Worm (Caenorhabditis elegans) whole organism, L1 larva: ENCODE data around the gene nfya-1.

ENCODE experiments used
- C04F5.9 ChIP-seq: sonication (generic microtip); optimal IDR thresholded peaks from 2 replicates; lab custom pipeline; 2016; ENCODE audit warnings: missing genetic modification characterization, missing compliant biosample characterization
- C16A3.4 ChIP-seq: fragments of 150-350 bp; optimal IDR thresholded peaks from 2 replicates; lab custom pipeline; 2014; ENCODE audit warnings: missing biosample characterization, missing genetic modification characterization
- C34B4.2 ChIP-seq: sonication (generic microtip); optimal IDR thresholded peaks from 2 replicates; lab custom pipeline; 2017; ENCODE audit warnings: mild to moderate bottlenecking, missing genetic modification characterization, missing compliant biosample characterization
- F16B12.6 ChIP-seq: fragments of 150-350 bp; optimal IDR thresholded peaks from 2 replicates; lab custom pipeline; 2014; ENCODE audit warnings: missing biosample characterization, missing genetic modification characterization
- Y116A8C.19 ChIP-seq: sonication (generic microtip); optimal IDR thresholded peaks from 2 replicates; lab custom pipeline; 2016; ENCODE audit warnings: missing compliant biosample characterization, missing genetic modification characterization, borderline replicate concordance
- aha-1 ChIP-seq: fragments of 150-350 bp; optimal IDR thresholded peaks from 2 replicates; lab custom pipeline; 2014; ENCODE audit warnings: missing biosample characterization, missing genetic modification characterization
- alr-1 ChIP-seq: fragments of 200-800 bp; sonication (Bioruptor generic); optimal IDR thresholded peaks from 2 replicates; lab custom pipeline; 2018; ENCODE audit warnings: borderline replicate concordance, mild to moderate bottlenecking, missing genetic modification characterization, missing compliant biosample characterization
- ceh-63 ChIP-seq: fragments of 200-800 bp; sonication (Bioruptor generic); optimal IDR thresholded peaks from 2 replicates; lab custom pipeline; 2018; ENCODE audit warnings: mild to moderate bottlenecking, missing genetic modification characterization, missing compliant biosample characterization
- ceh-8 ChIP-seq: fragments of 200-800 bp; sonication (Bioruptor generic); optimal IDR thresholded peaks from 2 replicates; lab custom pipeline; 2018; ENCODE audit warnings: mild to moderate bottlenecking, missing genetic modification characterization, moderate library complexity, missing compliant biosample characterization
- ceh-82 ChIP-seq, 3 experiments: fragments of 150-350 bp in 1 of 3; sonication (generic microtip) in 2 of 3; optimal IDR thresholded peaks; 2 replicates each; lab custom pipeline; 2014 to 2017; ENCODE audit warnings: missing biosample characterization in 3 of 3, missing genetic modification characterization in 3 of 3
- ceh-88 ChIP-seq: fragments of 200-800 bp; sonication (Bioruptor generic); IDR thresholded peaks from 2 replicates; pipeline ENCODE4 v1.3.6; 2022; ENCODE audit warnings: missing genetic modification characterization, missing compliant biosample characterization
- dpl-1 ChIP-seq, 3 experiments: fragments of 150-350 bp in 2 of 3; sonication (generic microtip) in 1 of 3; optimal IDR thresholded peaks; 2 replicates each; lab custom pipeline; 2014 to 2017; ENCODE audit warnings: missing biosample characterization in 3 of 3, missing genetic modification characterization in 3 of 3, missing genetic modification reagents in 3 of 3
- dsc-1 ChIP-seq: sonication (generic microtip); optimal IDR thresholded peaks from 2 replicates; lab custom pipeline; 2016; ENCODE audit warnings: mild to moderate bottlenecking, missing genetic modification characterization, missing compliant biosample characterization
- efl-1 ChIP-seq, 4 experiments: fragments of 150-350 bp; optimal IDR thresholded peaks in 3 of 4; peaks in 1 of 4; 1 replicate in 1 of 4; 2 replicates in 3 of 4; lab custom pipeline; 2014; ENCODE audit warnings: missing biosample characterization in 2 of 4, missing genetic modification characterization in 2 of 4, missing genetic modification reagents in 2 of 4
- efl-3 ChIP-seq: fragments of 200-800 bp; sonication (Bioruptor generic); optimal IDR thresholded peaks from 2 replicates; lab custom pipeline; 2018; ENCODE audit warnings: mild to moderate bottlenecking, missing genetic modification characterization, missing compliant biosample characterization
- egl-27 ChIP-seq, 2 experiments: fragments of 150-350 bp in 1 of 2; sonication (generic microtip); optimal IDR thresholded peaks; 3 replicates each; lab custom pipeline; 2017 to 2018; ENCODE audit warnings: missing biosample characterization in 2 of 2, missing genetic modification characterization in 2 of 2, missing genetic modification reagents in 2 of 2
- elt-2 ChIP-seq: sonication (generic microtip); optimal IDR thresholded peaks from 2 replicates; lab custom pipeline; 2016; ENCODE audit warnings: missing genetic modification characterization, mild to moderate bottlenecking, inconsistent platforms, missing compliant biosample characterization, missing genetic modification reagents
- fkh-10 ChIP-seq: sonication (generic microtip); optimal IDR thresholded peaks from 2 replicates; lab custom pipeline; 2017; ENCODE audit warnings: missing biosample characterization, missing genetic modification reagents, missing genetic modification characterization
- fkh-4 ChIP-seq: sonication (generic microtip); optimal IDR thresholded peaks from 2 replicates; lab custom pipeline; 2016; ENCODE audit warnings: missing compliant biosample characterization, missing genetic modification characterization, borderline replicate concordance
- grh-1 ChIP-seq: fragments of 200-800 bp; sonication (Bioruptor generic); IDR thresholded peaks from 2 replicates; pipeline ENCODE4 v1.3.6; 2022; ENCODE audit warnings: missing genetic modification reagents, missing genetic modification characterization, missing compliant biosample characterization
- hlh-4 ChIP-seq: sonication (generic microtip); optimal IDR thresholded peaks from 2 replicates; lab custom pipeline; 2016; ENCODE audit warnings: mild to moderate bottlenecking, missing genetic modification characterization, missing compliant biosample characterization
- hpl-2 ChIP-seq: fragments of 150-350 bp; optimal IDR thresholded peaks from 2 replicates; lab custom pipeline; 2014; ENCODE audit warnings: missing biosample characterization, missing genetic modification reagents, missing genetic modification characterization
- irx-1 ChIP-seq: sonication (generic microtip); optimal IDR thresholded peaks from 2 replicates; lab custom pipeline; 2016; ENCODE audit warnings: missing genetic modification characterization, missing compliant biosample characterization
- isw-1 ChIP-seq: fragments of 200-800 bp; sonication (Bioruptor generic); IDR thresholded peaks from 2 replicates; pipeline ENCODE4 v1.3.6; 2022; ENCODE audit warnings: missing genetic modification characterization, missing compliant biosample characterization
- lin-13 ChIP-seq: fragments of 150-350 bp; optimal IDR thresholded peaks from 2 replicates; lab custom pipeline; 2014; ENCODE audit warnings: missing biosample characterization, missing genetic modification reagents, missing genetic modification characterization
- lin-15B ChIP-seq: fragments of 150-350 bp; sonication (generic microtip); optimal IDR thresholded peaks from 3 replicates; lab custom pipeline; 2014; ENCODE audit warnings: missing biosample characterization, missing genetic modification characterization
- lin-39 ChIP-seq: fragments of 150-350 bp; optimal IDR thresholded peaks from 2 replicates; lab custom pipeline; 2014; ENCODE audit warnings: missing biosample characterization, missing genetic modification reagents, missing genetic modification characterization
- lsy-2 ChIP-seq, 2 experiments: fragments of 150-350 bp; optimal IDR thresholded peaks; 2 replicates each; lab custom pipeline; 2014; ENCODE audit warnings: missing biosample characterization in 2 of 2, missing genetic modification characterization in 2 of 2
- mdl-1 ChIP-seq, 2 experiments: fragments of 150-350 bp; optimal IDR thresholded peaks; 2 replicates each; lab custom pipeline; 2014 to 2017; ENCODE audit warnings: missing biosample characterization in 2 of 2, missing genetic modification characterization in 2 of 2, inconsistent platforms in 1 of 2
- mef-2 ChIP-seq: fragments of 150-350 bp; optimal IDR thresholded peaks from 2 replicates; lab custom pipeline; 2014; ENCODE audit warnings: missing biosample characterization, missing genetic modification characterization
- mep-1 ChIP-seq: fragments of 150-350 bp; optimal IDR thresholded peaks from 2 replicates; lab custom pipeline; 2014; ENCODE audit warnings: missing biosample characterization, missing genetic modification characterization
- nhr-19 ChIP-seq: fragments of 200-800 bp; sonication (Bioruptor generic); conservative IDR thresholded peaks from 2 replicates; pipeline ENCODE4 v1.3.6; 2022; ENCODE audit warnings: missing genetic modification characterization, missing compliant biosample characterization
- nhr-20 ChIP-seq: sonication (generic microtip); optimal IDR thresholded peaks from 2 replicates; lab custom pipeline; 2016; ENCODE audit warnings: mild to moderate bottlenecking, missing genetic modification characterization, missing compliant biosample characterization
- nhr-237 ChIP-seq: fragments of 150-350 bp; optimal IDR thresholded peaks from 2 replicates; lab custom pipeline; 2014; ENCODE audit warnings: missing biosample characterization, missing genetic modification characterization
- nhr-28 ChIP-seq: fragments of 150-350 bp; optimal IDR thresholded peaks from 2 replicates; lab custom pipeline; 2014; ENCODE audit warnings: missing biosample characterization, missing genetic modification characterization
- nhr-47 ChIP-seq: sonication (generic microtip); optimal IDR thresholded peaks from 2 replicates; lab custom pipeline; 2016; ENCODE audit warnings: mild to moderate bottlenecking, missing genetic modification characterization, moderate library complexity, missing compliant biosample characterization
- nhr-76 ChIP-seq: sonication (generic microtip); optimal IDR thresholded peaks from 2 replicates; lab custom pipeline; 2017; ENCODE audit warnings: missing biosample characterization, missing genetic modification characterization
- nhr-77 ChIP-seq: fragments of 150-350 bp; optimal IDR thresholded peaks from 2 replicates; lab custom pipeline; 2014; ENCODE audit warnings: missing biosample characterization, missing genetic modification characterization
- nhr-84 ChIP-seq: sonication (generic microtip); optimal IDR thresholded peaks from 2 replicates; lab custom pipeline; 2017; ENCODE audit warnings: missing biosample characterization, missing genetic modification characterization
- nhr-85 ChIP-seq: sonication (generic microtip); peaks from one replicate; lab custom pipeline; 2016; ENCODE audit warnings: missing genetic modification characterization, inconsistent platforms, missing compliant biosample characterization
- pax-3 ChIP-seq: fragments of 200-800 bp; sonication (Bioruptor generic); optimal IDR thresholded peaks from 2 replicates; lab custom pipeline; 2018; ENCODE audit warnings: mild to moderate bottlenecking, missing genetic modification characterization, moderate library complexity, missing compliant biosample characterization
- pqm-1 ChIP-seq: sonication (generic microtip); optimal IDR thresholded peaks from 3 replicates; lab custom pipeline; 2017; ENCODE audit warnings: missing biosample characterization, missing genetic modification characterization
- rnt-1 ChIP-seq: sonication (generic microtip); optimal IDR thresholded peaks from 2 replicates; lab custom pipeline; 2016; ENCODE audit warnings: mild to moderate bottlenecking, missing genetic modification characterization, moderate library complexity, missing compliant biosample characterization
- sox-4 ChIP-seq: sonication (generic microtip); optimal IDR thresholded peaks from 2 replicates; lab custom pipeline; 2016; ENCODE audit warnings: missing genetic modification characterization, missing compliant biosample characterization
- sptf-1 ChIP-seq: fragments of 150-350 bp; optimal IDR thresholded peaks from 2 replicates; lab custom pipeline; 2014; ENCODE audit warnings: missing biosample characterization, missing genetic modification characterization
- sup-37 ChIP-seq: fragments of 200-800 bp; sonication (Bioruptor generic); optimal IDR thresholded peaks from 2 replicates; lab custom pipeline; 2018; ENCODE audit warnings: mild to moderate bottlenecking, missing genetic modification characterization, missing compliant biosample characterization
- swsn-7 ChIP-seq: sonication (generic microtip); optimal IDR thresholded peaks from 2 replicates; lab custom pipeline; 2016; ENCODE audit warnings: missing genetic modification characterization, missing compliant biosample characterization
- tlp-1 ChIP-seq: fragments of 150-350 bp; optimal IDR thresholded peaks from 2 replicates; lab custom pipeline; 2014; ENCODE audit warnings: missing biosample characterization, missing genetic modification characterization
- unc-62 ChIP-seq: fragments of 150-350 bp; optimal IDR thresholded peaks from 2 replicates; lab custom pipeline; 2014; ENCODE audit warnings: missing biosample characterization, missing genetic modification reagents, missing genetic modification characterization
- xbp-1 ChIP-seq: sonication (generic microtip); optimal IDR thresholded peaks from 2 replicates; lab custom pipeline; 2016; ENCODE audit warnings: missing genetic modification characterization, missing compliant biosample characterization
- zip-4 ChIP-seq: fragments of 200-800 bp; sonication (Bioruptor generic); optimal IDR thresholded peaks from 2 replicates; lab custom pipeline; 2018; ENCODE audit warnings: mild to moderate bottlenecking, missing genetic modification characterization, moderate library complexity, missing compliant biosample characterization
- ztf-11 ChIP-seq, 2 experiments: sonication (generic microtip); optimal IDR thresholded peaks; 2 replicates each; lab custom pipeline; 2016 to 2017; ENCODE audit warnings: missing genetic modification characterization in 2 of 2, missing biosample characterization in 1 of 2, missing compliant biosample characterization in 1 of 2
- ztf-4 ChIP-seq: fragments of 150-350 bp; optimal IDR thresholded peaks from 2 replicates; lab custom pipeline; 2014; ENCODE audit warnings: missing biosample characterization, missing genetic modification characterization

The nfya-1 gene

DNA sequence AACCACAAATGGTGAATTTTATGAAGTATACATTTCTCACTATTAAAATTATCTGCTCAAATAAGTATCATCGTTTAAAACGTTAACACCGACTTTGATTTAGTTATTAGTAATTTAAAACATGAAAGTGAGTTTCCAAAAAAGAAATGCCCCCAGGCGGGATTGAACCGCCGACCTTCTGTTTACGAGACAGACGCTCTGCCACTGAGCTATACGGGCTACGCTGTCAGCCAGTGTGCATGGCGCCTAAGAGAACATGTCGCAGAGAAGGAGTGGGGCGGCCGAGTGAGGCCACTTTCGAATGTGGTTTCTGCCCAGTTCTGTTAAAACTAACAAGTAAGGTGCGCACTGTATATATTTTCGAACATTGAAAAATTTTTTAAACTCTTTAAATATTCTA, 11.7 kb downstream of the nfya-1 start (continued):
- TF ChIP-seq efl-3 (GFP tag; lab: Kevin White, UChicago) (no peak), lin-39 (tag; lab: Kevin White, UChicago) (peak; percentile 0), ceh-82 (tag; optimal IDR thresholded peaks at IDR 0.05; lab: Kevin White, UChicago) (peak; percentile 58 to 69 (median 63)), unc-62 (GFP tag; lab: Kevin White, UChicago) (no peak), grh-1 (GFP tag; lab: Robert Waterston, UW) (no peak; the same call in 1 of the 2 replicates), hlh-4 (no peak), nhr-47 (tag; lab: Kevin White, UChicago) (peak; percentile 78), nhr-19 (peak; percentile 71), pqm-1 (tag; lab: Kevin White, UChicago) (no peak), mef-2 (tag; lab: Kevin White, UChicago) (no peak), xbp-1 (tag; lab: Kevin White, UChicago) (peak; percentile 49), dpl-1 (GFP tag; optimal IDR thresholded peaks at IDR 0.05; lab: Kevin White, UChicago) (no peak), mdl-1 (tag; optimal IDR thresholded peaks at IDR 0.05; lab: Kevin White, UChicago) (peak in 1 of 2 experiments; percentile 21), nhr-76 (tag; lab: Kevin White, UChicago) (no peak), ceh-8 (GFP tag; lab: Kevin White, UChicago) (no peak), mep-1 (tag; lab: Kevin White, UChicago) (peak; percentile 27), efl-1 (optimal IDR thresholded peaks at IDR 0.05; lab: Kevin White, UChicago) (peak; percentile 11 to 24), efl-1 (GFP tag; optimal IDR thresholded peaks at IDR 0.05 in 1 of 2; lab: Kevin White, UChicago) (peak in 1 of 2 experiments; percentile 91), pax-3 (tag; lab: Kevin White, UChicago) (no peak), isw-1 (GFP tag; lab: Robert Waterston, UW) (no peak), lsy-2 (tag; optimal IDR thresholded peaks at IDR 0.05; lab: Kevin White, UChicago) (peak in 1 of 2 experiments; percentile 17), lin-13 (GFP tag; lab: Kevin White, UChicago) (no peak), ceh-63 (GFP tag; lab: Kevin White, UChicago) (no peak), egl-27 (tag; optimal IDR thresholded peaks at IDR 0.05; lab: Kevin White, UChicago) (no peak), sptf-1 (tag; lab: Kevin White, UChicago) (no peak), nhr-20 (tag; lab: Kevin White, UChicago) (peak; percentile 63), fkh-10 (GFP tag; lab: Kevin White, UChicago) (peak; percentile 43), swsn-7 (tag; lab: Kevin White, UChicago) (peak; percentile 52), aha-1 (tag; lab: Kevin White, UChicago) (no peak), nhr-28 (no peak), nhr-77 (tag; lab: Kevin White, UChicago) (peak; percentile 43), sup-37 (GFP tag; lab: Kevin White, UChicago) (no peak), ztf-4 (tag; lab: Kevin White, UChicago) (no peak), nhr-84 (tag; lab: Kevin White, UChicago) (no peak), tlp-1 (tag; lab: Kevin White, UChicago) (no peak), C34B4.2 (tag; lab: Kevin White, UChicago) (no peak), fkh-4 (tag; lab: Kevin White, UChicago) (no peak), C16A3.4 (peak; percentile 57), ceh-88 (peak; percentile 49; the same call in 1 of the 2 replicates), ztf-11 (tag; optimal IDR thresholded peaks at IDR 0.05; lab: Kevin White, UChicago) (no peak), dsc-1 (tag; lab: Kevin White, UChicago) (peak; percentile 67), sox-4 (tag; lab: Kevin White, UChicago) (no peak), nhr-85 (tag; lab: Kevin White, UChicago) (no peak), Y116A8C.19 (tag; lab: Kevin White, UChicago) (no peak), rnt-1 (tag; lab: Kevin White, UChicago) (peak; percentile 67), irx-1 (tag; lab: Kevin White, UChicago) (no peak), alr-1 (tag; lab: Kevin White, UChicago) (no peak), F16B12.6 (tag; lab: Kevin White, UChicago) (no peak), lin-15B (no peak), nhr-237 (no peak), zip-4 (no peak), hpl-2 (no peak), elt-2 (tag; lab: Kevin White, UChicago) (peak; percentile 18), C04F5.9 (tag; lab: Kevin White, UChicago) (no peak)
